Fruit fly (Drosophila melanogaster) Kc167 (cell line): ENCODE results near the gene Cht2.

Source experiments
- Myc ChIP-seq: fragments of >200 bp; optimal IDR thresholded peaks from 2 replicates; lab custom pipeline; 2017; ENCODE audit warnings: missing external identifiers
- Sin3A ChIP-seq: fragments of >200 bp; optimal IDR thresholded peaks from 2 replicates; lab custom pipeline; 2018; ENCODE audit warnings: missing external identifiers
- h ChIP-seq: fragments of >200 bp; optimal IDR thresholded peaks from 3 replicates; lab custom pipeline; 2018; ENCODE audit warnings: missing external identifiers
- insv ChIP-seq: fragments of >200 bp; optimal IDR thresholded peaks from 3 replicates; lab custom pipeline; 2018; ENCODE audit warnings: missing external identifiers
- psq ChIP-seq: fragments of >200 bp; optimal IDR thresholded peaks from 2 replicates; lab custom pipeline; 2017; ENCODE audit warnings: missing external identifiers
- ttk ChIP-seq: sonication (Bioruptor generic); optimal IDR thresholded peaks from 2 replicates; lab custom pipeline; 2017; ENCODE audit warnings: missing external identifiers

Cht2 gene

DNA sequence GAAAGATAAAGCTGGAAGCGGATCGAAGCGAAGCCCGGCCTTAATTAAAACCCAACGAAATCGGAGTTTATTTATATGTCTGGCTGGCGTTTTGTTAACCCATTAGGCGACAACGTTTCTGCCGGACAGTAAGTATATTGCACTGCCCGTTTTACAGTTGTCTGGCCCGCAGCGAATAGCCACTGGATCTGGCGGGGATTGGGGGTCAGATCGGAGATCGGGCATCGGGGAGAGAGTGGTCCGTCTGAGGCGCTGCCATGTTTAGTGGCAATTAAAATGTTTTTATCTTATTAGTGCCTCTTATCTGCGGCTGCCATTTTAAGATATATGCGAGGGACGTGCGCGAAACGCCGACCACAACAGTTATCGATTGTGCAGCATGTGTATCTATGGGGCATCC, 46.6 kb downstream of the Cht2 start:
- TF ChIP-seq Sin3A (lab: Kevin White, UChicago) (no peak), psq (lab: Kevin White, UChicago) (no peak), Myc (lab: Kevin White, UChicago) (no peak), h (lab: Kevin White, UChicago) (no peak), insv (no peak), ttk (lab: Kevin White, UChicago) (no peak)

DNA sequence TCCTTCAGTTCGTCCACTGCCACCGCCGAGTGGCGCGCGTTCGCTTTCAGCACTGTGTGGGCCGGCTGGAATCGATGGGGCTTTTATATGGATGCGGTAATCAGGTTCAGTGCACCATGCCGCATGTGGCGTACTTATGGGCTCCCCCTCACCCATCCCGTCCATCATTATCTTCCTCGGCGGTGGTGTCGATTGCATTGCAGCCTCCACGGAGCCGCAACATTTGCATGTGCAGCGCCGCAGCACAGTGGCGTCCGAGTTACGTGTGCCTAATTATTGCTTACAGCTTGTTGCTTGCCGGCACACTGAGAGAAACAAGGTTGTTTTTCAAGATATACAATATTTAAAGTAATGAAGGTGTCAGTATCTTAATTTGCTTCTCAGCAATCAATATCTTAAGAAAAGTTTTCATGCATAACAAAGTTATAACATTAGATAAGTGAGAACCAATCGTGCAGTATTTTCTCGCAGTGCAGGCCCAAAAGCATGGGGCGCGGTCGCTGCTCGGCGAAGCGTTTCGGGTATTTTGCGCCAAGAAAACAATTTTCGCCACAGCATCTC, 53.3 kb downstream of the Cht2 start, which contains the start of gene CG13931:
Gene CG13931, minus strand, starts transcription at position 41 of the 561 bp plus-strand sequence.
- TF ChIP-seq Myc (lab: Kevin White, UChicago) (no peak), insv (no peak), psq (lab: Kevin White, UChicago) (no peak), Sin3A (lab: Kevin White, UChicago) (no peak), h (lab: Kevin White, UChicago) (no peak), ttk (lab: Kevin White, UChicago) (no peak)
